Fruit fly (Drosophila melanogaster) whole organism, prepupa: ENCODE measurements around the gene Grip71.

Source experiments
- Blimp-1 ChIP-seq: fragments of 200-800 bp; sonication (Bioruptor generic); optimal IDR thresholded peaks from 3 replicates; lab custom pipeline; 2017; ENCODE audit warnings: missing biosample characterization, missing genetic modification characterization, mild to moderate bottlenecking, moderate library complexity, missing genetic modification reagents
- CG10631 ChIP-seq: fragments of 200-800 bp; sonication (Bioruptor generic); optimal IDR thresholded peaks from 2 replicates; lab custom pipeline; 2016; ENCODE audit warnings: missing biosample characterization, missing genetic modification characterization
- CG10669 ChIP-seq: fragments of 200-800 bp; sonication (Bioruptor generic); optimal IDR thresholded peaks from 3 replicates; lab custom pipeline; 2018; ENCODE audit warnings: missing biosample characterization, mild to moderate bottlenecking, missing genetic modification characterization, moderate library complexity
- CG11762 ChIP-seq: fragments of 200-800 bp; sonication (Bioruptor generic); optimal IDR thresholded peaks from 3 replicates; lab custom pipeline; 2016; ENCODE audit warnings: missing biosample characterization, missing genetic modification characterization; ENCODE audit not compliant: insufficient read depth
- CG11902 ChIP-seq: fragments of 200-800 bp; sonication (Bioruptor generic); optimal IDR thresholded peaks from 3 replicates; lab custom pipeline; 2016; ENCODE audit warnings: missing biosample characterization, missing genetic modification characterization
- CG15336 ChIP-seq: fragments of 200-800 bp; sonication (Bioruptor generic); IDR thresholded peaks from 2 replicates; pipeline ENCODE4 v1.3.6; 2022; ENCODE audit warnings: missing biosample characterization, missing genetic modification characterization
- CG1621 ChIP-seq: fragments of 200-800 bp; sonication (Bioruptor generic); optimal IDR thresholded peaks from 3 replicates; lab custom pipeline; 2018; ENCODE audit warnings: missing biosample characterization, mild to moderate bottlenecking, missing genetic modification characterization
- CG16779 ChIP-seq: fragments of 200-800 bp; sonication (Bioruptor generic); optimal IDR thresholded peaks from 3 replicates; lab custom pipeline; 2017; ENCODE audit warnings: missing biosample characterization, mild to moderate bottlenecking, missing genetic modification characterization
- CG31627 ChIP-seq: fragments of 200-800 bp; sonication (Bioruptor generic); optimal IDR thresholded peaks from 3 replicates; lab custom pipeline; 2016; ENCODE audit warnings: missing biosample characterization, missing genetic modification characterization
- CG32006 ChIP-seq: fragments of 200-800 bp; sonication (Bioruptor generic); optimal IDR thresholded peaks from 3 replicates; lab custom pipeline; 2017; ENCODE audit warnings: missing biosample characterization, mild to moderate bottlenecking, missing genetic modification characterization
- CG34406 ChIP-seq: fragments of 200-800 bp; sonication (Bioruptor generic); optimal IDR thresholded peaks from 3 replicates; lab custom pipeline; 2016; ENCODE audit warnings: missing biosample characterization, missing genetic modification characterization
- CG3919 ChIP-seq: fragments of 200-800 bp; sonication (Bioruptor generic); optimal IDR thresholded peaks from 3 replicates; lab custom pipeline; 2016; ENCODE audit warnings: missing biosample characterization, missing genetic modification characterization
- CG4318 ChIP-seq: fragments of 200-800 bp; sonication (Bioruptor generic); optimal IDR thresholded peaks from 3 replicates; lab custom pipeline; 2017; ENCODE audit warnings: missing biosample characterization, mild to moderate bottlenecking, missing genetic modification characterization
- CG6163 ChIP-seq: fragments of 200-800 bp; sonication (Bioruptor generic); IDR thresholded peaks from 3 replicates; pipeline ENCODE4 v1.3.6; 2022; ENCODE audit warnings: missing biosample characterization, missing genetic modification characterization
- CG6276 ChIP-seq: fragments of 200-800 bp; sonication (Bioruptor generic); optimal IDR thresholded peaks from 2 replicates; lab custom pipeline; 2017; ENCODE audit warnings: missing biosample characterization, mild to moderate bottlenecking, missing genetic modification characterization
- CG6808 ChIP-seq: fragments of 200-800 bp; sonication (Bioruptor generic); optimal IDR thresholded peaks from 3 replicates; lab custom pipeline; 2017; ENCODE audit warnings: missing biosample characterization, missing genetic modification characterization, mild to moderate bottlenecking, moderate library complexity, missing genetic modification reagents
- CG6854 ChIP-seq: fragments of 200-800 bp; sonication (Bioruptor generic); optimal IDR thresholded peaks from 2 replicates; lab custom pipeline; 2017; ENCODE audit warnings: missing biosample characterization, mild to moderate bottlenecking, missing genetic modification characterization
- CG8119 ChIP-seq: fragments of 200-800 bp; sonication (Bioruptor generic); IDR thresholded peaks from 3 replicates; pipeline ENCODE4 v1.3.6; 2022; ENCODE audit warnings: missing biosample characterization, missing genetic modification characterization
- CG8319 ChIP-seq: fragments of 200-800 bp; sonication (Bioruptor generic); optimal IDR thresholded peaks from 3 replicates; lab custom pipeline; 2016; ENCODE audit warnings: missing biosample characterization, missing genetic modification characterization
- CG8632 ChIP-seq: fragments of 200-800 bp; sonication (Bioruptor generic); optimal IDR thresholded peaks from 3 replicates; lab custom pipeline; 2016; ENCODE audit warnings: missing biosample characterization, missing genetic modification characterization
- CG9139 ChIP-seq: fragments of 200-800 bp; sonication (Bioruptor generic); optimal IDR thresholded peaks from 3 replicates; lab custom pipeline; 2017; ENCODE audit warnings: missing biosample characterization, mild to moderate bottlenecking, missing genetic modification characterization
- Eip75B ChIP-seq: fragments of 200-800 bp; sonication (Bioruptor generic); optimal IDR thresholded peaks from 3 replicates; lab custom pipeline; 2016; ENCODE audit warnings: missing biosample characterization, missing genetic modification characterization
- Eip78C ChIP-seq: fragments of 200-800 bp; sonication (Bioruptor generic); peaks from one replicate; lab custom pipeline; 2016; ENCODE audit warnings: missing biosample characterization, missing genetic modification characterization
- Eip93F ChIP-seq: fragments of 200-800 bp; sonication (Bioruptor generic); optimal IDR thresholded peaks from 2 replicates; lab custom pipeline; 2016; ENCODE audit warnings: missing biosample characterization, mild to moderate bottlenecking, missing genetic modification characterization
- Ets21C ChIP-seq: fragments of 200-800 bp; sonication (Bioruptor generic); optimal IDR thresholded peaks from 3 replicates; lab custom pipeline; 2016; ENCODE audit warnings: missing biosample characterization, missing genetic modification characterization
- Ets96B ChIP-seq: fragments of 200-800 bp; optimal IDR thresholded peaks from 2 replicates; lab custom pipeline; 2019; ENCODE audit warnings: missing biosample characterization, mild to moderate bottlenecking, missing genetic modification characterization, moderate library complexity
- Gug ChIP-seq: fragments of 200-800 bp; sonication (Bioruptor generic); IDR thresholded peaks from 2 replicates; pipeline ENCODE4 v1.3.6; 2022; ENCODE audit warnings: missing biosample characterization, missing genetic modification characterization
- Hr38 ChIP-seq: sonication (Bioruptor generic); optimal IDR thresholded peaks from 2 replicates; lab custom pipeline; 2016; ENCODE audit warnings: missing biosample characterization, missing genetic modification characterization
- Hr4 ChIP-seq: fragments of 200-800 bp; sonication (Bioruptor generic); optimal IDR thresholded peaks from 3 replicates; lab custom pipeline; 2016; ENCODE audit warnings: missing biosample characterization, missing genetic modification characterization
- Lpt ChIP-seq: fragments of 200-800 bp; sonication (Bioruptor generic); optimal IDR thresholded peaks from 3 replicates; lab custom pipeline; 2016; ENCODE audit warnings: missing biosample characterization, missing genetic modification characterization
- Met ChIP-seq: fragments of 200-800 bp; sonication (Bioruptor generic); optimal IDR thresholded peaks from 3 replicates; lab custom pipeline; 2016; ENCODE audit warnings: missing biosample characterization, missing genetic modification characterization
- Smox ChIP-seq: fragments of 200-800 bp; sonication (Bioruptor generic); optimal IDR thresholded peaks from 3 replicates; lab custom pipeline; 2016; ENCODE audit warnings: missing biosample characterization, missing genetic modification characterization
- Sox102F ChIP-seq: fragments of 200-800 bp; sonication (Bioruptor generic); optimal IDR thresholded peaks from 2 replicates; lab custom pipeline; 2016; ENCODE audit warnings: missing biosample characterization, mild to moderate bottlenecking, missing genetic modification characterization
- Sox14 ChIP-seq: fragments of 200-800 bp; sonication (Bioruptor generic); optimal IDR thresholded peaks from 3 replicates; lab custom pipeline; 2016; ENCODE audit warnings: missing biosample characterization, missing genetic modification characterization
- Sox15 ChIP-seq: fragments of 200-800 bp; sonication (Bioruptor generic); optimal IDR thresholded peaks from 3 replicates; lab custom pipeline; 2016; ENCODE audit warnings: missing biosample characterization, missing genetic modification characterization
- achi ChIP-seq: fragments of 200-800 bp; sonication (Bioruptor generic); optimal IDR thresholded peaks from 3 replicates; lab custom pipeline; 2016; ENCODE audit warnings: missing biosample characterization, missing genetic modification characterization
- acj6 ChIP-seq: fragments of 200-800 bp; sonication (Bioruptor generic); optimal IDR thresholded peaks from 3 replicates; lab custom pipeline; 2016; ENCODE audit warnings: missing biosample characterization, missing genetic modification characterization
- dac ChIP-seq: fragments of 200-800 bp; sonication (Bioruptor generic); optimal IDR thresholded peaks from 2 replicates; lab custom pipeline; 2017; ENCODE audit warnings: missing biosample characterization, mild to moderate bottlenecking, missing genetic modification characterization
- dsx ChIP-seq: fragments of 200-800 bp; optimal IDR thresholded peaks from 3 replicates; lab custom pipeline; 2019; ENCODE audit warnings: missing biosample characterization, mild to moderate bottlenecking, missing genetic modification characterization, moderate library complexity; ENCODE audit not compliant: poor library complexity, severe bottlenecking
- eg ChIP-seq: fragments of 200-800 bp; sonication (Bioruptor generic); IDR thresholded peaks from 3 replicates; pipeline ENCODE4 v1.3.6; 2022; ENCODE audit warnings: missing biosample characterization, missing genetic modification characterization
- esn ChIP-seq: fragments of 200-800 bp; sonication (Bioruptor generic); optimal IDR thresholded peaks from 2 replicates; lab custom pipeline; 2016; ENCODE audit warnings: missing biosample characterization, mild to moderate bottlenecking, missing genetic modification characterization, moderate library complexity
- fd59A ChIP-seq: fragments of 200-800 bp; sonication (Bioruptor generic); optimal IDR thresholded peaks from 2 replicates; lab custom pipeline; 2017; ENCODE audit warnings: missing biosample characterization, mild to moderate bottlenecking, missing genetic modification characterization, missing genetic modification reagents
- fd85E ChIP-seq: fragments of 200-800 bp; sonication (Bioruptor generic); optimal IDR thresholded peaks from 3 replicates; lab custom pipeline; 2016; ENCODE audit warnings: missing biosample characterization, missing genetic modification characterization
- fkh ChIP-seq: fragments of 200-800 bp; sonication (Bioruptor generic); optimal IDR thresholded peaks from 3 replicates; lab custom pipeline; 2017; ENCODE audit warnings: missing biosample characterization, mild to moderate bottlenecking, missing genetic modification characterization, moderate library complexity
- lz ChIP-seq: fragments of 200-800 bp; sonication (Bioruptor generic); optimal IDR thresholded peaks from 3 replicates; lab custom pipeline; 2016; ENCODE audit warnings: missing biosample characterization, missing genetic modification characterization
- net ChIP-seq: fragments of 200-800 bp; sonication (Bioruptor generic); optimal IDR thresholded peaks from 3 replicates; lab custom pipeline; 2016; ENCODE audit warnings: missing biosample characterization, missing genetic modification characterization
- pdm3 ChIP-seq: fragments of 200-800 bp; sonication (Bioruptor generic); optimal IDR thresholded peaks from 3 replicates; lab custom pipeline; 2016; ENCODE audit warnings: missing biosample characterization, missing genetic modification characterization
- salr ChIP-seq, 2 experiments: fragments of 200-800 bp; sonication (Bioruptor generic); optimal IDR thresholded peaks; 3 replicates each; lab custom pipeline; 2016 to 2018; ENCODE audit warnings: missing biosample characterization in 2 of 2, missing genetic modification characterization in 2 of 2, mild to moderate bottlenecking in 1 of 2
- ss ChIP-seq, 2 experiments: fragments of 200-800 bp; sonication (Bioruptor generic); optimal IDR thresholded peaks; 2 replicates in 1 of 2; 3 replicates in 1 of 2; lab custom pipeline; 2017 to 2018; ENCODE audit warnings: mild to moderate bottlenecking in 2 of 2, missing biosample characterization in 2 of 2, missing genetic modification characterization in 2 of 2, moderate library complexity in 1 of 2
- svp ChIP-seq: fragments of 200-800 bp; sonication (Bioruptor generic); peaks from one replicate; lab custom pipeline; 2016; ENCODE audit warnings: missing biosample characterization, missing genetic modification characterization
- vri ChIP-seq: fragments of 200-800 bp; sonication (Bioruptor generic); optimal IDR thresholded peaks from 3 replicates; lab custom pipeline; 2016; ENCODE audit warnings: missing biosample characterization, mild to moderate bottlenecking, missing genetic modification characterization

Grip71 gene

DNA sequence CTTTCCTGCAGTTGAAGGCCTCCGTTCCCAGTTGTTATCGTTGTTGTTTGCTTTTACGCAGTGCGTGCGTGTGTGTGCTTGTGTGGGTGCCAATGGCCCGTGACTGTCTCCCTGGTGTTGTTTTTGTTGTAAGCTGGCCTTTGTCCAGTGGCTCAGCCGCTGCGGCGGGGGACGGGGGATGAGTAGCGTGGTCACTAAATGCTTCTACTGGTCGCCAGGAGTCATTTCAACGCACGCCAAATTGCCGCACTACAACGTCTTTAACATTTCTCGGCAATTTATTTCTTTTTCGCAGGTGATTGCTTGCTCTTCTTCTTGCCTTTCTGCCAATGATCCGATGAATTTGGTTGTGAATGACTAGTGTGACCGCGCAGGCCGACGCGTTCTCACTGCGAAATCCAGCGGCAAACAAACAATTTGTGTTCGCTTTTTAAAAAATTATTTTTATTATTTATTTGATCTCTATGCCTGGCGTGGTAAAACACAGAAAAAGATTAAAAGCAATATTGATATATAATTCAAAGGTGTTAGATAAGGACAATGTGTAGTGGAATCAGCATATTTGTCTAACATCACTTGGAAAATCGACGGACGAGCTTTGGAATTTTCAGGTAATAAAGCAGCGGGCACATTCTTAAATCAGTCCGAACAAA lies at the start of gene Grip71, which contains the start of gene Faf2:
Grip71 (plus strand) TSS at position 608 of the 653 bp plus-strand sequence.
Faf2 (minus strand) TSS at position 450 of the 653 bp plus-strand sequence.
- TF ChIP-seq Lpt (GFP tag; lab: Kevin White, UChicago) (peak; percentile 83), CG6808 (GFP tag; lab: Kevin White, UChicago) (peak; percentile 46), CG1621 (tag; lab: Kevin White, UChicago) (peak; percentile 68), Eip75B (GFP tag; lab: Kevin White, UChicago) (peak; percentile 80), CG10631 (GFP tag; lab: Kevin White, UChicago) (peak; percentile 89), CG6163 (GFP tag; lab: Robert Waterston, UW) (peak; percentile 91), CG34406 (GFP tag; lab: Kevin White, UChicago) (peak; percentile 70), CG6276 (GFP tag; lab: Kevin White, UChicago) (no peak), pdm3 (peak; percentile 89), vri (GFP tag; lab: Kevin White, UChicago) (no peak), salr (GFP tag; optimal IDR thresholded peaks at IDR 0.05; lab: Kevin White, UChicago) (peak; percentile 61 to 70), fkh (GFP tag; lab: Kevin White, UChicago) (peak; percentile 54), CG31627 (GFP tag; lab: Kevin White, UChicago) (peak; percentile 90), CG4318 (GFP tag; lab: Kevin White, UChicago) (peak; percentile 87), Blimp-1 (peak; percentile 21), CG9139 (GFP tag; lab: Kevin White, UChicago) (peak; percentile 49), Eip93F (GFP tag; lab: Kevin White, UChicago) (peak; percentile 82), CG16779 (tag; lab: Kevin White, UChicago) (peak; percentile 14), CG32006 (peak; percentile 90), Gug (GFP tag; lab: Robert Waterston, UW) (peak; percentile 94), Smox (peak; percentile 81), CG15336 (peak; percentile 61; the same call in 1 of the 2 replicates), CG11762 (GFP tag; lab: Kevin White, UChicago) (peak; percentile 61), CG8119 (peak; percentile 78), Sox15 (GFP tag; lab: Kevin White, UChicago) (peak; percentile 88), net (GFP tag; lab: Kevin White, UChicago) (peak; percentile 71), acj6 (peak; percentile 88), Hr38 (peak; percentile 37), fd85E (GFP tag; lab: Kevin White, UChicago) (no peak), svp (GFP tag; lab: Kevin White, UChicago) (peak; percentile 96), dac (GFP tag; lab: Kevin White, UChicago) (peak; percentile 85), CG8632 (peak; percentile 69), CG8319 (peak; percentile 68), Ets21C (GFP tag; lab: Kevin White, UChicago) (peak; percentile 88), Hr4 (GFP tag; lab: Kevin White, UChicago) (peak; percentile 91), achi (GFP tag; lab: Kevin White, UChicago) (peak; percentile 80), Sox102F (GFP tag; lab: Kevin White, UChicago) (peak; percentile 63), esn (peak; percentile 79), CG10669 (GFP tag; lab: Kevin White, UChicago) (peak; percentile 77), fd59A (peak; percentile 53), CG6854 (peak; percentile 24), eg (GFP tag; lab: Robert Waterston, UW) (peak; percentile 95), lz (GFP tag; lab: Kevin White, UChicago) (peak; percentile 85), Sox14 (GFP tag; lab: Kevin White, UChicago) (peak; percentile 92), Eip78C (peak; percentile 93), ss (GFP tag; optimal IDR thresholded peaks at IDR 0.05; lab: Kevin White, UChicago) (peak; percentile 56 to 74), Met (GFP tag; lab: Kevin White, UChicago) (peak; percentile 83), CG11902 (peak; percentile 85), dsx (GFP tag; lab: Kevin White, UChicago) (peak; percentile 71), CG3919 (GFP tag; lab: Kevin White, UChicago) (peak; percentile 82), Ets96B (tag; lab: Kevin White, UChicago) (peak; percentile 77)
